Worm (Caenorhabditis elegans): Measurements from ENCODE around the gene T08G5.1.

Gene T08G5.1

ce11 chrV:14026194-14026593 lies 7.6 kb downstream of the T08G5.1 start, which contains the start of gene T08G5.2:
T08G5.2 (minus strand) TSS chrV:14026294.
- TF ChIP-seq Y55F3AM.14 (GFP tag; optimal IDR thresholded peaks at IDR 0.05), result no peak

ce11 chrV:14027384-14027783 lies 8.8 kb downstream of the T08G5.1 start, which contains the start of gene T08G5.3:
T08G5.3 (minus strand) TSS chrV:14027484.
- no peak for TF ChIP-seq unc-62 (GFP tag; optimal IDR thresholded peaks at IDR 0.05)

- TF ChIP-seq ceh-16 (tag; optimal IDR thresholded peaks at IDR 0.05) (no peak), dmd-4 (tag; optimal IDR thresholded peaks at IDR 0.05) (no peak), nhr-11 (tag; optimal IDR thresholded peaks at IDR 0.05) (no peak), mbf-1 (tag; optimal IDR thresholded peaks at IDR 0.05) (no peak), nhr-129 (tag; optimal IDR thresholded peaks at IDR 0.05) (no peak), ZK546.5 (tag; optimal IDR thresholded peaks at IDR 0.05) (no peak), nhr-25 (tag; optimal IDR thresholded peaks at IDR 0.05) (no peak), fos-1 (tag; optimal IDR thresholded peaks at IDR 0.05) (peak; percentile 4), ama-1 (optimal IDR thresholded peaks at IDR 0.05) (peak; percentile 89), ceh-82 (tag; optimal IDR thresholded peaks at IDR 0.05) (no peak), lsy-2 (tag; optimal IDR thresholded peaks at IDR 0.05) (peak in 1 of 2 experiments; percentile 42), R02D3.7 (tag; optimal IDR thresholded peaks at IDR 0.05) (no peak), zag-1 (tag; optimal IDR thresholded peaks at IDR 0.05) (no peak), nhr-10 (tag; optimal IDR thresholded peaks at IDR 0.05) (no peak), lin-39 (tag; optimal IDR thresholded peaks at IDR 0.05) (no peak), lin-13 (GFP tag; optimal IDR thresholded peaks at IDR 0.05) (peak; percentile 29), crh-2 (tag; optimal IDR thresholded peaks at IDR 0.05) (peak; percentile 61), peb-1 (tag; optimal IDR thresholded peaks at IDR 0.05) (no peak), nhr-12 (tag; optimal IDR thresholded peaks at IDR 0.05) (no peak), elt-3 (tag; optimal IDR thresholded peaks at IDR 0.05) (no peak), nhr-237 (tag; optimal IDR thresholded peaks at IDR 0.05) (no peak), unc-39 (tag; optimal IDR thresholded peaks at IDR 0.05) (no peak), sma-3 (GFP tag; optimal IDR thresholded peaks at IDR 0.05) (peak; percentile 72), blmp-1 (tag; optimal IDR thresholded peaks at IDR 0.05; ENCODE audit: insufficient read depth) (no peak), ztf-11 (tag; optimal IDR thresholded peaks at IDR 0.05) (no peak), mdl-1 (tag; optimal IDR thresholded peaks at IDR 0.05) (no peak), unc-62 (GFP tag; optimal IDR thresholded peaks at IDR 0.05) (no peak), gmeb-1 (tag; optimal IDR thresholded peaks at IDR 0.05) (peak; percentile 52), nhr-21 (tag; optimal IDR thresholded peaks at IDR 0.05) (peak; percentile 59), unc-55 (GFP tag; optimal IDR thresholded peaks at IDR 0.05) (no peak), nhr-6 (tag; optimal IDR thresholded peaks at IDR 0.05) (no peak), elt-1 (tag; optimal IDR thresholded peaks at IDR 0.05) (no peak), C34F6.9 (tag; optimal IDR thresholded peaks at IDR 0.05) (no peak), ztf-4 (tag; optimal IDR thresholded peaks at IDR 0.05) (no peak), snpc-4 (tag; optimal IDR thresholded peaks at IDR 0.05) (peak; percentile 95), nhr-23 (tag; optimal IDR thresholded peaks at IDR 0.05) (no peak), aly-2 (tag; optimal IDR thresholded peaks at IDR 0.05) (no peak), mab-5 (tag; optimal IDR thresholded peaks at IDR 0.05) (no peak), sma-9 (GFP tag; optimal IDR thresholded peaks at IDR 0.05) (peak; percentile 40), sma-9 (tag; optimal IDR thresholded peaks at IDR 0.05) (no peak), skn-1 (tag; optimal IDR thresholded peaks at IDR 0.05) (no peak), ztf-1 (GFP tag; conservative IDR thresholded peaks at IDR 0.05) (no peak), nhr-77 (tag; optimal IDR thresholded peaks at IDR 0.05) (no peak), F13H6.1 (tag; optimal IDR thresholded peaks at IDR 0.05) (peak; percentile 18), sem-4 (tag; optimal IDR thresholded peaks at IDR 0.05) (no peak), lin-11 (tag; optimal IDR thresholded peaks at IDR 0.05) (no peak), Y55F3AM.14 (GFP tag; optimal IDR thresholded peaks at IDR 0.05) (peak; percentile 47), egl-27 (tag; optimal IDR thresholded peaks at IDR 0.05) (no peak), alr-1 (tag; optimal IDR thresholded peaks at IDR 0.05) (no peak)
These were observed 9.7 kb downstream of the T08G5.1 start for ce11 chrV:14028256-14028743.
